Worm (Caenorhabditis elegans): ENCODE results near the gene nlp-69.

Gene nlp-69

DNA sequence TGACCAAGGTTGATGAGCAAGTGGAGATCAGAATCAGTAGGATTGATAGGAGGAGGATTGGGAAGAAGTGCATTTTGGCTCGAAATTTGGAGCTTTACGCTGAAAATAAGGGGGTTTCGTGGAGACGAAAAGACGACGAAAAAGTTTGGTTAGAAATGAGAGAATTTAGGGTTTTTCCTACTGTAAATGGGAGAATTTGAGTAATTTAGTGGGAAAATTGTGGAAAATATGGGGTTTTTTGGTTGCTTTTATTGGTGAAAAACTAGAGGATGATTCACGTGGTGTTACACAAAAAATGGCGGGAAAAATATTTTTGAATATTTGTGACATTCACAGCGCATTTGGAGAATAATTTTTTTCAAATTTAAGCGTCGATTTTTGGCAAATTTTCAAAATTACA lies at the start of gene nlp-69:
nlp-69 (minus strand) TSS at position 101 of the 400 bp plus-strand sequence.
- no peak for TF ChIP-seq crh-2 (tag; optimal IDR thresholded peaks at IDR 0.05)
- TF ChIP-seq unc-55 (GFP tag; optimal IDR thresholded peaks at IDR 0.05) = no peak
- no peak for TF ChIP-seq egl-27 (tag; optimal IDR thresholded peaks at IDR 0.05)
- no peak for TF ChIP-seq nhr-6 (tag; optimal IDR thresholded peaks at IDR 0.05)
- TF ChIP-seq unc-39 (tag; optimal IDR thresholded peaks at IDR 0.05) = no peak
- TF ChIP-seq nhr-129 (tag; optimal IDR thresholded peaks at IDR 0.05) = no peak
- TF ChIP-seq nhr-21 (tag; optimal IDR thresholded peaks at IDR 0.05) = no peak
- TF ChIP-seq nhr-77 (tag; optimal IDR thresholded peaks at IDR 0.05) = no peak
- TF ChIP-seq lin-39 (tag; optimal IDR thresholded peaks at IDR 0.05) = no peak
- no peak for TF ChIP-seq lsy-2 (tag; optimal IDR thresholded peaks at IDR 0.05)
- no peak for TF ChIP-seq ztf-4 (tag; optimal IDR thresholded peaks at IDR 0.05)
- TF ChIP-seq snpc-4 (tag; optimal IDR thresholded peaks at IDR 0.05) = no peak
- TF ChIP-seq C34F6.9 (tag; optimal IDR thresholded peaks at IDR 0.05) = no peak
- no peak for TF ChIP-seq lin-13 (GFP tag; optimal IDR thresholded peaks at IDR 0.05)
- TF ChIP-seq skn-1 (tag; optimal IDR thresholded peaks at IDR 0.05) = no peak

DNA sequence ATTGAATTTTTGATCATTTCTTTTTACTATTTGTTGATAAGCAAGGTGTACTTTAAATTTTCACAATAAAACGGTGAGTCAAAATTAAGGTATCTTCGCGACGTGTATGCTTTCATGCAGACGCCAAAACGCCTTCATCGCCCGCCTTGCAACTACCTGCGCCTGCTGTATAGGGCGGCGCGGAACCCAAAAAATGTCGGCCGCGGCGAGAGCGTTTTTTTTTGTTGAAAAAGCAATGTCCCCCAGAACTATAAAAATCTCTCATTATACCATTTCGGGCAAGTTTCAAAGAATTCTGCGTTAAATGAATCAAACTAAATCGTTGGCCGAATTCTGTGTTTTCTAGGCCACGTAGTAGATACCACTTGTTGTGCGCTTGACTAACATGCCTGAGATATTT lies 48.9 kb upstream of the nlp-69 start:
- TF ChIP-seq nhr-237 (tag; optimal IDR thresholded peaks at IDR 0.05) (no peak), dmd-4 (tag; optimal IDR thresholded peaks at IDR 0.05) (no peak), nhr-77 (tag; optimal IDR thresholded peaks at IDR 0.05) (no peak), gmeb-1 (tag; optimal IDR thresholded peaks at IDR 0.05) (no peak), lsy-2 (tag; optimal IDR thresholded peaks at IDR 0.05) (no peak), ceh-82 (tag; optimal IDR thresholded peaks at IDR 0.05) (no peak), alr-1 (tag; optimal IDR thresholded peaks at IDR 0.05) (no peak), nhr-11 (tag; optimal IDR thresholded peaks at IDR 0.05) (no peak), lin-39 (tag; optimal IDR thresholded peaks at IDR 0.05) (no peak), nhr-10 (tag; optimal IDR thresholded peaks at IDR 0.05) (no peak), crh-2 (tag; optimal IDR thresholded peaks at IDR 0.05) (no peak), nhr-25 (tag; optimal IDR thresholded peaks at IDR 0.05) (no peak)

DNA sequence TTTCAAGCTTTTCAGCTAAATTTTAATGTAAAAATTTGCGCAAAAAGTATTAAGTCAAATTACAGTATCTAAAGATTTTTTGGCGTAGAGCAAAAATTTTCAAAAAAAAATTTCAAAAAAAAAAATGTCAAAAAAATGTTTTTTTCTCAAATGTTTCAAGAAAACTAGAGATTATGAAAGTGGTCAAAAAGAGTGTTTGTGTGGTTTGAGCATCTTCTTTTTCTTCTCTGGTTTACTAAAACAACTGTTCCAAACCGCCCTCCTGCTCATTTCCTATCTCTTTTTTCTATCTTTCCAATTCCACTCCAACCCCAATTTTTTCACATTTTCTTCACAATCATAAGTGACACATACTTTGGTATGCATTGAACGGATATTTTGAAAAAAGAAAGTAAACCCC lies 47.5 kb upstream of the nlp-69 start, which contains the start of gene Y113G7A.12:
Y113G7A.12 (plus strand) TSS at position 301 of the 400 bp plus-strand sequence.
- TF ChIP-seq ceh-16 (tag; optimal IDR thresholded peaks at IDR 0.05) (no peak), ceh-82 (tag; optimal IDR thresholded peaks at IDR 0.05) (no peak), elt-3 (tag; optimal IDR thresholded peaks at IDR 0.05) (no peak), ztf-1 (GFP tag; conservative IDR thresholded peaks at IDR 0.05) (no peak), crh-2 (tag; optimal IDR thresholded peaks at IDR 0.05) (no peak), aly-2 (tag; optimal IDR thresholded peaks at IDR 0.05) (no peak), nhr-23 (tag; optimal IDR thresholded peaks at IDR 0.05) (no peak)

DNA sequence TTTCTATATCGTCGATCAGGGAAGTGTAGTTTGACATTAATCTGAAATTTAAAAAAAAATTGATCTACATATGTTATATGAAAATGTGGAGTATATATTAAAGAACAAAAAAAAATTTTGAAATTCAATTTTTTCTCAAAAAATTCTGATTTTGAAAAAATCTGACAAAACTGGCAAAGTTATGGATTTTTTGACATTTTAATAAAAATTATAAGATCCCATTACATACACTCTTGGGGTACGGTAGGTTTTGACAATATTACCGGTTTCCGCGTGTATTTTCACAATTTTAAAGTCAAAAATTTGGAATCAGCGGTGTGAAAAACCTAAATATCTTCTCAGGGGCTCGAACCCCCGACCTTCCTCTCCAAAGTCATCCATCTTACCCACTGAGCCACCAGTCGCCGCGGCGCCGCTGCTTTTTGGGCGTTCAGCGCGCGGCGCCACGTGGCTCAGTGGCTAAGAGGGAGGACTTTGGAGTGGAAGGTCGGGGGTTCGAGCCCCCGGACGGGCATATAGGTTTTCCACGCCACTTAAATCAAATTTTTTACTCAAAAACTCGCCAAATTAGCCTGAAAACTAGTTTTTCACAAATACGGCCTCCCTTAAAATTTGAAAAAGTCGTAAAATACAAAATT lies 43.7 kb upstream of the nlp-69 start, which contains the start of gene Y113G7A.14:
Y113G7A.14 (minus strand) TSS at position 51 of the 638 bp plus-strand sequence.
- TF ChIP-seq unc-39 (tag; optimal IDR thresholded peaks at IDR 0.05) = no peak
- no peak for TF ChIP-seq ztf-4 (tag; optimal IDR thresholded peaks at IDR 0.05)

DNA sequence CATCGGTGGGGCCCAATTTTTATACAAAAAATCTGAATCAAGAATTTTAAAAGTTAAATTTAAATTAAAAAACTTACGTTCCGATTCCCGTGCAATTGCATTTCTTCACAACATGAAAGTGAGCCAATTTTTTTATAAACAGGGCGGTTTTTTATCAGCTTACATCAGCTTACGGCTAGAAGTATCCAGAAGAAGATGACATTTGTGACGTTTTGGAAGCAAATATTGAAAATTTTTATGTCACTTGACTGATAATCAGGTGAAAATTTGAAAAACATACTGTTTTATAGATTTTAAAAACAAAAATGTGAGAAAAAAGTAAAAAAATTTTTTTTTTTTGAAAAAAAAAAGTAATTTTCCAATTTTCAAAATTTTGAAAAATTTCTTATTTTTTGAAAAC lies 40.4 kb upstream of the nlp-69 start, which contains the start of gene Y113G7A.22:
Y113G7A.22 (minus strand) TSS at position 101 of the 400 bp plus-strand sequence.
- TF ChIP-seq nhr-21 (tag; optimal IDR thresholded peaks at IDR 0.05) = no peak
- no peak for TF ChIP-seq lsy-2 (tag; optimal IDR thresholded peaks at IDR 0.05)
- no peak for TF ChIP-seq nhr-129 (tag; optimal IDR thresholded peaks at IDR 0.05)
- no peak for TF ChIP-seq nhr-77 (tag; optimal IDR thresholded peaks at IDR 0.05)
- TF ChIP-seq nhr-6 (tag; optimal IDR thresholded peaks at IDR 0.05) = no peak
- TF ChIP-seq snpc-4 (tag; optimal IDR thresholded peaks at IDR 0.05) = no peak
- TF ChIP-seq F13H6.1 (tag; optimal IDR thresholded peaks at IDR 0.05) = no peak
- TF ChIP-seq skn-1 (tag; optimal IDR thresholded peaks at IDR 0.05) = no peak
- TF ChIP-seq zag-1 (tag; optimal IDR thresholded peaks at IDR 0.05) = no peak

DNA sequence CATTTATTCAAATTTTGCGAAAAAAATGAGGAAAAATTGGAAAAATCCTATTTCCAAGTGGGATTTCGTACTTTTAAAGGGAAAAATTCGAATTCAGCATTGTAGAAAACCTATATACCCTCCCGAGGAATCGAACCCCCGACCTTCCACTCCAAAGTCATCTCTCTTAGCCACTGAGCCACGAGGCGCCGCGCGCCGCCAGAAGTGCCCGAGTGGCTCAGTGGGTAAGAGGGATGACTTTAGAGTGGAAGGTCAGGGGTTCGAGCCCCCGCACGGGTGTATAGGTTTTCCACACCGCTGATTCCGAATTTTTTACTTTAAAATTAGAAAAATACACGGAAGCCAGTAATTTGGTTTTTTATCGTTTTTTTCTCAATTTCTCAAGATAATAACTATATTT lies 40.0 kb upstream of the nlp-69 start:
- TF ChIP-seq F13H6.1 (tag; optimal IDR thresholded peaks at IDR 0.05) = no peak
- no peak for TF ChIP-seq nhr-77 (tag; optimal IDR thresholded peaks at IDR 0.05)
- TF ChIP-seq unc-62 (GFP tag; optimal IDR thresholded peaks at IDR 0.05) = no peak
- TF ChIP-seq R02D3.7 (tag; optimal IDR thresholded peaks at IDR 0.05) = no peak
